Worm (Caenorhabditis elegans): ENCODE measurements around the gene T24C2.5.

DNA sequence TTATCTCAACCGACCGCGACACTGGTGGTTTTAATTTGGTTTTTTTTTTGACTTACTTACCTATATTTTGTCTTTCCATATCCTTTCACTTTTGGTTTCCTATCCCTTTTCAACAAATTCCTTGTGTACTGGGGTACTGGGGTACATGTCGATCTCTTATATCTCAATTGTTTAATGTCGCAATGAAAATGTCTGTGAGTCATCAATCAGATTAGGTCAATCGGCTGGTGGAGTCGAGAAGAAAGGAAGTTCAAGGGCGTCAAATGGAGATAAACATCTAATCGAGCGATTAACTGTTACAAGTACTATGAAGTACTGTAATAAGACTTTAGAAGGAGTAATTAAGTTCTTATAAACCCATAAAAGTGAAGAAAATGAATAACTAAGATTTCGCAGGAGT lies 41.7 kb downstream of the T24C2.5 start:
- TF ChIP-seq pha-4 (tag; optimal IDR thresholded peaks at IDR 0.05) (no peak), mab-5 (tag; optimal IDR thresholded peaks at IDR 0.05) (no peak), bed-3 (GFP tag; optimal IDR thresholded peaks at IDR 0.05) (no peak), mep-1 (tag; optimal IDR thresholded peaks at IDR 0.05) (no peak), elt-1 (tag; optimal IDR thresholded peaks at IDR 0.05; ENCODE audit: borderline replicate concordance, insufficient read depth) (peak; percentile 82)
